Worm (Caenorhabditis elegans): ENCODE data around the gene F18H3.4.

DNA sequence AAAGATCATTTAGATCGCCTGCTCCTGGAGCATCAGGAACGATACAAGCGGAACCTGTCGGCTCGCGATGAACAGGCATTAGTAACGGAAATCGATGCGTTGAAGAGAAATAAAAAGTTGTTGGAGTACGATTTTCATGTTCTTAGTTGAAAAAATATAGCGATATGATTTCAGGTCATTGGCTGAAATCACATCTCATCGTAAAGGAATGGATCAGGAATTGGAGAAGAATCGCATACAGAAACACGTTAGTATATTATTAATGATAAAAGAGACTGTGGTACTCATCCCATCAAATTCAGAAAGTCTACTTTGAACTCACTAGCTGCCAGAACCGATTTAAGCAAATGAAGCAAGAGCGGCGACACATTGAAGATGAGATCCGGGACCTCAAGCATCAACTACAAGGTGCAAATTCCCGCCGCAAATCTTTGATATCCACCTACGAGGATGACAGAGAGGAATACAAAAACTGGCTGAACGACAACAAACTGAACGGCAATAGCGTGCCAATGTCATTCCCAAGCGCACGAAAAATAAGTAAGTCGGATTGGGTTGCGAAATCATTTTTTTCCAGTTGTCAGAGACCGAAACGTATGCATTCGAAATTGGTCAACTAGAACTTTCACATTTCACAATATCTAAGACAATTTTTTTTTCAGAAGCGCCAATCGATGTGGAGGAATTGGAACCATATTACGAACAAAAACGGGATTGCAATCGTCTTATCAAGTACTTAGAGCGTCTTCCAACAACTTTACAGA is 1.3 kb downstream of the F18H3.4 start:
- TF ChIP-seq blmp-1 (tag; optimal IDR thresholded peaks at IDR 0.05) (no peak), bed-3 (GFP tag; optimal IDR thresholded peaks at IDR 0.05) (no peak), snpc-4 (tag; optimal IDR thresholded peaks at IDR 0.05) (no peak), lsy-2 (tag; optimal IDR thresholded peaks at IDR 0.05) (no peak), ztf-11 (tag; optimal IDR thresholded peaks at IDR 0.05) (no peak), ces-1 (GFP tag; optimal IDR thresholded peaks at IDR 0.05) (no peak), pha-4 (tag; optimal IDR thresholded peaks at IDR 0.05) (no peak), unc-62 (GFP tag; optimal IDR thresholded peaks at IDR 0.05) (no peak), M03D4.4 (tag; optimal IDR thresholded peaks at IDR 0.05) (no peak), nhr-237 (tag; optimal IDR thresholded peaks at IDR 0.05) (no peak), nhr-12 (tag; optimal IDR thresholded peaks at IDR 0.05) (no peak)
